Fruit fly (Drosophila melanogaster) whole organism, wandering third instar larva: Measurements from ENCODE around the gene CG15439.

Experiments used
- Abd-B ChIP-seq: fragments of >200 bp; optimal IDR thresholded peaks from 2 replicates; lab custom pipeline; 2017; ENCODE audit warnings: missing biosample characterization, missing genetic modification characterization
- Dif ChIP-seq: fragments of 200-275, 200-300 bp; sonication (Bioruptor generic); optimal IDR thresholded peaks from 2 replicates; lab custom pipeline; 2018; ENCODE audit warnings: missing biosample characterization, missing genetic modification characterization; ENCODE audit not compliant: partially characterized antibody
- GATAd ChIP-seq: sonication (Bioruptor generic); optimal IDR thresholded peaks from 2 replicates; lab custom pipeline; 2016; ENCODE audit warnings: missing biosample characterization, missing genetic modification characterization
- OdsH ChIP-seq: fragments of 200-800 bp; sonication (Bioruptor generic); optimal IDR thresholded peaks from 2 replicates; lab custom pipeline; 2016; ENCODE audit warnings: missing biosample characterization, mild to moderate bottlenecking, missing genetic modification characterization
- Sp1 ChIP-seq: fragments of 200-800 bp; sonication (Bioruptor generic); optimal IDR thresholded peaks from 3 replicates; lab custom pipeline; 2019; ENCODE audit warnings: missing biosample characterization, mild to moderate bottlenecking, missing genetic modification characterization, moderate library complexity
- dsf ChIP-seq: sonication (Bioruptor generic); optimal IDR thresholded peaks from 2 replicates; lab custom pipeline; 2016; ENCODE audit warnings: missing biosample characterization, missing genetic modification characterization, borderline replicate concordance
- fru ChIP-seq: fragments of 200-800 bp; sonication (Bioruptor generic); optimal IDR thresholded peaks from 3 replicates; lab custom pipeline; 2016; ENCODE audit warnings: missing biosample characterization, mild to moderate bottlenecking, missing genetic modification characterization
- h ChIP-seq: fragments of 200-800 bp; sonication (Bioruptor generic); optimal IDR thresholded peaks from 3 replicates; lab custom pipeline; 2016; ENCODE audit warnings: missing biosample characterization, mild to moderate bottlenecking, missing genetic modification characterization
- lola ChIP-seq: fragments of >200 bp; optimal IDR thresholded peaks from 2 replicates; lab custom pipeline; 2017; ENCODE audit warnings: missing biosample characterization, missing genetic modification characterization
- rgr ChIP-seq: fragments of 200-800 bp; sonication (Bioruptor generic); optimal IDR thresholded peaks from 3 replicates; lab custom pipeline; 2016; ENCODE audit warnings: missing biosample characterization, mild to moderate bottlenecking, missing genetic modification characterization
- sage ChIP-seq: fragments of 200-800 bp; sonication (Bioruptor generic); optimal IDR thresholded peaks from 2 replicates; lab custom pipeline; 2016; ENCODE audit warnings: missing biosample characterization, mild to moderate bottlenecking, missing genetic modification characterization

DNA sequence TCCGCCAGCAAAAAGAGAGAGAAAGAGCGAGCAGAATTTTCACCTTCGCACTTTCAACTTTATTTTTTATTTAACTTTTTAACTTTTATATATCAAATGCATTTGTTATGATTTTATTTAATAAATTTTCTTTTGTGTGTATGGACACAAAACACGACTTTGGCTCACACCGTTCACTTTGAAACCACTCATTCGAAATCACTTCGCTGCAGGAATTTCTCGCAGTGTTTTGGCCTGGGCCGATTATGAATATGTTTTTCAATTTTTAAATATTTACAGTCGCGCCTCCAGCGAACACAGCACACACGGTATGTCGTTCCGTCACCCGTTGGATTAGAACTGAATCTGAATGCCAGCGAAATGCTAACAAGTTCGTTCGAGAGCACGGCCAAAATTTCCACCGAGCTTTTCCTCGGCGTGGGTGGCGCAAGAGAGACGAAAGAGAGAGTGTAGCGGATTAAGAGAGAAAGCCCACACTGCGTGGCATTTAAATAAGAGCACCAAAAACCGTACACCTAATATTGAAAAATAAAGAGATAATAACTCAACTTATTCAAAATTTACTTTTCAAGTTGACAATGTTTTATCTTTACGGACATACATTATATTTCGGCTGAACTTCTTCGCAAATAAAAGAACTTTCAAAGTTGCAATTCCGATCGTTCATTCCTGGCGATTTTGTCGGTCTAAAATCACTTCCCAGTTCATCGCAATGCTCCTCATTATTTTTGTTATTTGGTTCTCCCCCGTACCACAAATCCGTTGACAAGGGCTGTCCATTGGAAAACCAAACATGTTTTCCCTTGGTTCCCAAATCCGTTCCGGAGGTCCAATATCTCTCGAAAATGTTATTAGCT is 11.7 kb downstream of the CG15439 start, which contains the start of gene CG15431:
- TF ChIP-seq rgr (no peak), sage (no peak), OdsH (GFP tag; lab: Kevin White, UChicago) (no peak), Sp1 (GFP tag; lab: Kevin White, UChicago) (no peak), fru (no peak), h (GFP tag; lab: Kevin White, UChicago) (no peak), Dif (GFP tag; lab: Kevin White, UChicago) (no peak), Abd-B (GFP tag; lab: Kevin White, UChicago) (no peak), GATAd (GFP tag; lab: Kevin White, UChicago) (no peak), lola (no peak), dsf (no peak)
